Fruit fly (Drosophila melanogaster): ENCODE data around the gene ND-B8.

The ND-B8 gene

dm6 chr2L:4454009-4454689, at the start of gene ND-B8, which contains the start of gene Secp43:
Gene ND-B8 (plus strand): TSS chr2L:4454626.
Gene Secp43 (minus strand): TSS chr2L:4454453.
- TF ChIP-seq CG5180 (GFP tag; optimal IDR thresholded peaks at IDR 0.05): no peak
- TF ChIP-seq HmgZ (tag; optimal IDR thresholded peaks at IDR 0.05): peak; percentile 73
- peak; percentile 39 for TF ChIP-seq CG33213 (GFP tag; optimal IDR thresholded peaks at IDR 0.05)
- TF ChIP-seq Abd-B (GFP tag; optimal IDR thresholded peaks at IDR 0.05): peak; percentile 45
- no peak for TF ChIP-seq Fer2 (tag; optimal IDR thresholded peaks at IDR 0.05)
- no peak for TF ChIP-seq caup (GFP tag; optimal IDR thresholded peaks at IDR 0.05; ENCODE audit: severe bottlenecking)
- no peak for TF ChIP-seq cwo (GFP tag; optimal IDR thresholded peaks at IDR 0.05)
- 0 out of 2 replicates have a peak, but pooled peaks have one; percentile 45 for TF ChIP-seq chm (GFP tag; IDR thresholded peaks at IDR 0.05)
- peak; percentile 74 for TF ChIP-seq B-H2 (GFP tag; optimal IDR thresholded peaks at IDR 0.05)
- TF ChIP-seq lola (GFP tag; optimal IDR thresholded peaks at IDR 0.05): no peak
- TF ChIP-seq crc (GFP tag; optimal IDR thresholded peaks at IDR 0.05): no peak
- TF ChIP-seq CG30403 (GFP tag; optimal IDR thresholded peaks at IDR 0.05): no peak
- TF ChIP-seq tna (GFP tag; IDR thresholded peaks at IDR 0.05; ENCODE audit: partially characterized antibody): peak; percentile 74; the same call in 1 of the 2 replicates
- TF ChIP-seq Hr51 (GFP tag; optimal IDR thresholded peaks at IDR 0.05): no peak
- TF ChIP-seq NfI (GFP tag; optimal IDR thresholded peaks at IDR 0.05): peak; percentile 9
- peak; percentile 80 for TF ChIP-seq CG16813 (GFP tag; IDR thresholded peaks at IDR 0.05; ENCODE audit: partially characterized antibody)
- TF ChIP-seq Side (GFP tag; optimal IDR thresholded peaks at IDR 0.05): no peak
- TF ChIP-seq Atf6 (GFP tag; IDR thresholded peaks at IDR 0.05): 0 out of 2 replicates have a peak, but pooled peaks have one; percentile 13
- no peak for TF ChIP-seq CG14667 (GFP tag; IDR thresholded peaks at IDR 0.05)
- peak; percentile 69 for TF ChIP-seq CG12659 (GFP tag; optimal IDR thresholded peaks at IDR 0.05)
- TF ChIP-seq unc-4 (GFP tag; IDR thresholded peaks at IDR 0.05; ENCODE audit: partially characterized antibody): peak; percentile 78
- peak; percentile 63; the same call in 1 of the 2 replicates for TF ChIP-seq inv (GFP tag; IDR thresholded peaks at IDR 0.05; ENCODE audit: partially characterized antibody)
- peak; percentile 17 for TF ChIP-seq mirr (GFP tag; optimal IDR thresholded peaks at IDR 0.05)
- TF ChIP-seq CG10979 (tag; optimal IDR thresholded peaks at IDR 0.05): no peak
- no peak for TF ChIP-seq Dip2 (GFP tag; IDR thresholded peaks at IDR 0.05)
- TF ChIP-seq CG13624 (GFP tag; optimal IDR thresholded peaks at IDR 0.05): peak; percentile 29
- TF ChIP-seq Fer1 (GFP tag; optimal IDR thresholded peaks at IDR 0.05): peak; percentile 15
- TF ChIP-seq E2f2 (GFP tag; IDR thresholded peaks at IDR 0.05): peak; percentile 68
- TF ChIP-seq Poxn (GFP tag; IDR thresholded peaks at IDR 0.05): no peak
- TF ChIP-seq CG14710 (tag; optimal IDR thresholded peaks at IDR 0.05): peak; percentile 77
- TF ChIP-seq fd64A (GFP tag; optimal IDR thresholded peaks at IDR 0.05): no peak
- TF ChIP-seq CG10267 (tag; optimal IDR thresholded peaks at IDR 0.05): peak; percentile 54
- TF ChIP-seq CG13894 (tag; optimal IDR thresholded peaks at IDR 0.05): peak; percentile 65
- TF ChIP-seq dati (GFP tag; IDR thresholded peaks at IDR 0.05): no peak
- TF ChIP-seq phol (tag; optimal IDR thresholded peaks at IDR 0.05): peak; percentile 64
- peak; percentile 54; the same call in 1 of the 3 replicates for TF ChIP-seq zen2 (GFP tag; IDR thresholded peaks at IDR 0.05; ENCODE audit: partially characterized antibody)
- TF ChIP-seq ATbp (GFP tag; optimal IDR thresholded peaks at IDR 0.05): no peak
- TF ChIP-seq ato (GFP tag; IDR thresholded peaks at IDR 0.05; ENCODE audit: partially characterized antibody): peak; percentile 77
- TF ChIP-seq nerfin-1 (tag; optimal IDR thresholded peaks at IDR 0.05): peak; percentile 5
- TF ChIP-seq Med (GFP tag): peak; percentile 81
- TF ChIP-seq CG17186 (GFP tag; optimal IDR thresholded peaks at IDR 0.05): peak; percentile 49
- peak; percentile 64 for TF ChIP-seq CG4617 (GFP tag; optimal IDR thresholded peaks at IDR 0.05; ENCODE audit: borderline replicate concordance)
- no peak for TF ChIP-seq Kr (GFP tag; optimal IDR thresholded peaks at IDR 0.05)
- no peak for TF ChIP-seq pb (GFP tag; optimal IDR thresholded peaks at IDR 0.05)
- peak; percentile 59 for TF ChIP-seq vnd (GFP tag; IDR thresholded peaks at IDR 0.05; ENCODE audit: partially characterized antibody)
- TF ChIP-seq CG10462 (GFP tag; optimal IDR thresholded peaks at IDR 0.05): no peak
- no peak for TF ChIP-seq Sox102F (GFP tag; optimal IDR thresholded peaks at IDR 0.05)
